Fruit fly (Drosophila melanogaster) whole organism, prepupa: ENCODE results near the gene CG31493.

ENCODE experiments used
- Blimp-1 ChIP-seq: fragments of 200-800 bp; sonication (Bioruptor generic); optimal IDR thresholded peaks from 3 replicates; lab custom pipeline; 2017; ENCODE audit warnings: missing biosample characterization, missing genetic modification characterization, mild to moderate bottlenecking, moderate library complexity, missing genetic modification reagents
- CG10669 ChIP-seq: fragments of 200-800 bp; sonication (Bioruptor generic); optimal IDR thresholded peaks from 3 replicates; lab custom pipeline; 2018; ENCODE audit warnings: missing biosample characterization, mild to moderate bottlenecking, missing genetic modification characterization, moderate library complexity
- CG11294 ChIP-seq: fragments of 200-800 bp; sonication (Bioruptor generic); IDR thresholded peaks from 2 replicates; pipeline ENCODE4 v1.3.6; 2022; ENCODE audit warnings: missing biosample characterization, missing genetic modification characterization
- CG15336 ChIP-seq: fragments of 200-800 bp; sonication (Bioruptor generic); IDR thresholded peaks from 2 replicates; pipeline ENCODE4 v1.3.6; 2022; ENCODE audit warnings: missing biosample characterization, missing genetic modification characterization
- CG1621 ChIP-seq: fragments of 200-800 bp; sonication (Bioruptor generic); optimal IDR thresholded peaks from 3 replicates; lab custom pipeline; 2018; ENCODE audit warnings: missing biosample characterization, mild to moderate bottlenecking, missing genetic modification characterization
- CG16779 ChIP-seq: fragments of 200-800 bp; sonication (Bioruptor generic); optimal IDR thresholded peaks from 3 replicates; lab custom pipeline; 2017; ENCODE audit warnings: missing biosample characterization, mild to moderate bottlenecking, missing genetic modification characterization
- CG3032 ChIP-seq: fragments of 200-800 bp; optimal IDR thresholded peaks from 2 replicates; lab custom pipeline; 2019; ENCODE audit warnings: missing biosample characterization, mild to moderate bottlenecking, missing genetic modification characterization, moderate library complexity
- CG32006 ChIP-seq: fragments of 200-800 bp; sonication (Bioruptor generic); optimal IDR thresholded peaks from 3 replicates; lab custom pipeline; 2017; ENCODE audit warnings: missing biosample characterization, mild to moderate bottlenecking, missing genetic modification characterization
- CG34406 ChIP-seq: fragments of 200-800 bp; sonication (Bioruptor generic); optimal IDR thresholded peaks from 3 replicates; lab custom pipeline; 2016; ENCODE audit warnings: missing biosample characterization, missing genetic modification characterization
- CG4318 ChIP-seq: fragments of 200-800 bp; sonication (Bioruptor generic); optimal IDR thresholded peaks from 3 replicates; lab custom pipeline; 2017; ENCODE audit warnings: missing biosample characterization, mild to moderate bottlenecking, missing genetic modification characterization
- CG6163 ChIP-seq: fragments of 200-800 bp; sonication (Bioruptor generic); IDR thresholded peaks from 3 replicates; pipeline ENCODE4 v1.3.6; 2022; ENCODE audit warnings: missing biosample characterization, missing genetic modification characterization
- CG6792 ChIP-seq: fragments of 200-800 bp; sonication (Bioruptor generic); optimal IDR thresholded peaks from 3 replicates; lab custom pipeline; 2016; ENCODE audit warnings: missing biosample characterization, missing genetic modification characterization
- CG6808 ChIP-seq: fragments of 200-800 bp; sonication (Bioruptor generic); optimal IDR thresholded peaks from 3 replicates; lab custom pipeline; 2017; ENCODE audit warnings: missing biosample characterization, missing genetic modification characterization, mild to moderate bottlenecking, moderate library complexity, missing genetic modification reagents
- CG6854 ChIP-seq: fragments of 200-800 bp; sonication (Bioruptor generic); optimal IDR thresholded peaks from 2 replicates; lab custom pipeline; 2017; ENCODE audit warnings: missing biosample characterization, mild to moderate bottlenecking, missing genetic modification characterization
- CG8119 ChIP-seq: fragments of 200-800 bp; sonication (Bioruptor generic); IDR thresholded peaks from 3 replicates; pipeline ENCODE4 v1.3.6; 2022; ENCODE audit warnings: missing biosample characterization, missing genetic modification characterization
- CG8632 ChIP-seq: fragments of 200-800 bp; sonication (Bioruptor generic); optimal IDR thresholded peaks from 3 replicates; lab custom pipeline; 2016; ENCODE audit warnings: missing biosample characterization, missing genetic modification characterization
- Eip75B ChIP-seq: fragments of 200-800 bp; sonication (Bioruptor generic); optimal IDR thresholded peaks from 3 replicates; lab custom pipeline; 2016; ENCODE audit warnings: missing biosample characterization, missing genetic modification characterization
- Eip93F ChIP-seq: fragments of 200-800 bp; sonication (Bioruptor generic); optimal IDR thresholded peaks from 2 replicates; lab custom pipeline; 2016; ENCODE audit warnings: missing biosample characterization, mild to moderate bottlenecking, missing genetic modification characterization
- Ets96B ChIP-seq: fragments of 200-800 bp; optimal IDR thresholded peaks from 2 replicates; lab custom pipeline; 2019; ENCODE audit warnings: missing biosample characterization, mild to moderate bottlenecking, missing genetic modification characterization, moderate library complexity
- Gug ChIP-seq: fragments of 200-800 bp; sonication (Bioruptor generic); IDR thresholded peaks from 2 replicates; pipeline ENCODE4 v1.3.6; 2022; ENCODE audit warnings: missing biosample characterization, missing genetic modification characterization
- Hr4 ChIP-seq: fragments of 200-800 bp; sonication (Bioruptor generic); optimal IDR thresholded peaks from 3 replicates; lab custom pipeline; 2016; ENCODE audit warnings: missing biosample characterization, missing genetic modification characterization
- Met ChIP-seq: fragments of 200-800 bp; sonication (Bioruptor generic); optimal IDR thresholded peaks from 3 replicates; lab custom pipeline; 2016; ENCODE audit warnings: missing biosample characterization, missing genetic modification characterization
- OdsH ChIP-seq: fragments of 200-800 bp; sonication (Bioruptor generic); optimal IDR thresholded peaks from 3 replicates; lab custom pipeline; 2016; ENCODE audit warnings: missing biosample characterization, missing genetic modification characterization
- Smox ChIP-seq: fragments of 200-800 bp; sonication (Bioruptor generic); optimal IDR thresholded peaks from 3 replicates; lab custom pipeline; 2016; ENCODE audit warnings: missing biosample characterization, missing genetic modification characterization
- Sox102F ChIP-seq: fragments of 200-800 bp; sonication (Bioruptor generic); optimal IDR thresholded peaks from 2 replicates; lab custom pipeline; 2016; ENCODE audit warnings: missing biosample characterization, mild to moderate bottlenecking, missing genetic modification characterization
- Sox14 ChIP-seq: fragments of 200-800 bp; sonication (Bioruptor generic); optimal IDR thresholded peaks from 3 replicates; lab custom pipeline; 2016; ENCODE audit warnings: missing biosample characterization, missing genetic modification characterization
- Sox15 ChIP-seq: fragments of 200-800 bp; sonication (Bioruptor generic); optimal IDR thresholded peaks from 3 replicates; lab custom pipeline; 2016; ENCODE audit warnings: missing biosample characterization, missing genetic modification characterization
- achi ChIP-seq: fragments of 200-800 bp; sonication (Bioruptor generic); optimal IDR thresholded peaks from 3 replicates; lab custom pipeline; 2016; ENCODE audit warnings: missing biosample characterization, missing genetic modification characterization
- acj6 ChIP-seq: fragments of 200-800 bp; sonication (Bioruptor generic); optimal IDR thresholded peaks from 3 replicates; lab custom pipeline; 2016; ENCODE audit warnings: missing biosample characterization, missing genetic modification characterization
- dsx ChIP-seq: fragments of 200-800 bp; optimal IDR thresholded peaks from 3 replicates; lab custom pipeline; 2019; ENCODE audit warnings: missing biosample characterization, mild to moderate bottlenecking, missing genetic modification characterization, moderate library complexity; ENCODE audit not compliant: poor library complexity, severe bottlenecking
- eg ChIP-seq: fragments of 200-800 bp; sonication (Bioruptor generic); IDR thresholded peaks from 3 replicates; pipeline ENCODE4 v1.3.6; 2022; ENCODE audit warnings: missing biosample characterization, missing genetic modification characterization
- fd59A ChIP-seq: fragments of 200-800 bp; sonication (Bioruptor generic); optimal IDR thresholded peaks from 2 replicates; lab custom pipeline; 2017; ENCODE audit warnings: missing biosample characterization, mild to moderate bottlenecking, missing genetic modification characterization, missing genetic modification reagents
- fd85E ChIP-seq: fragments of 200-800 bp; sonication (Bioruptor generic); optimal IDR thresholded peaks from 3 replicates; lab custom pipeline; 2016; ENCODE audit warnings: missing biosample characterization, missing genetic modification characterization
- fkh ChIP-seq: fragments of 200-800 bp; sonication (Bioruptor generic); optimal IDR thresholded peaks from 3 replicates; lab custom pipeline; 2017; ENCODE audit warnings: missing biosample characterization, mild to moderate bottlenecking, missing genetic modification characterization, moderate library complexity
- net ChIP-seq: fragments of 200-800 bp; sonication (Bioruptor generic); optimal IDR thresholded peaks from 3 replicates; lab custom pipeline; 2016; ENCODE audit warnings: missing biosample characterization, missing genetic modification characterization
- pdm3 ChIP-seq: fragments of 200-800 bp; sonication (Bioruptor generic); optimal IDR thresholded peaks from 3 replicates; lab custom pipeline; 2016; ENCODE audit warnings: missing biosample characterization, missing genetic modification characterization
- spab ChIP-seq: fragments of 200-800 bp; sonication (Bioruptor generic); optimal IDR thresholded peaks from 2 replicates; lab custom pipeline; 2017; ENCODE audit warnings: missing biosample characterization, mild to moderate bottlenecking, missing genetic modification characterization, missing genetic modification reagents
- svp ChIP-seq: fragments of 200-800 bp; sonication (Bioruptor generic); peaks from one replicate; lab custom pipeline; 2016; ENCODE audit warnings: missing biosample characterization, missing genetic modification characterization
- topi ChIP-seq: fragments of 200-800 bp; sonication (Bioruptor generic); optimal IDR thresholded peaks from 3 replicates; lab custom pipeline; 2016; ENCODE audit warnings: missing biosample characterization, missing genetic modification characterization

The CG31493 gene

dm6 chr3R:7081972-7082371, 49.4 kb upstream of the CG31493 start, which contains the start of gene Dpck (continued):
- TF ChIP-seq CG6808 (GFP tag; lab: Kevin White, UChicago) (peak; percentile 33), Eip93F (GFP tag; lab: Kevin White, UChicago) (no peak), eg (peak; percentile 63), CG32006 (peak; percentile 25), CG8632 (GFP tag; lab: Kevin White, UChicago) (no peak), CG8119 (GFP tag; lab: Robert Waterston, UW) (peak; percentile 63; the same call in 2 of the 3 replicates), Eip75B (GFP tag; lab: Kevin White, UChicago) (peak; percentile 42), Ets96B (peak; percentile 47), CG1621 (tag; lab: Kevin White, UChicago) (no peak), OdsH (GFP tag; lab: Kevin White, UChicago) (peak; percentile 29), CG6792 (GFP tag; lab: Kevin White, UChicago) (peak; percentile 27), CG6854 (no peak), topi (GFP tag; lab: Kevin White, UChicago) (peak; percentile 41), fd59A (GFP tag; lab: Kevin White, UChicago) (peak; percentile 15)
- TF ChIP-seq, all 60 proteins: peak for 38

DNA sequence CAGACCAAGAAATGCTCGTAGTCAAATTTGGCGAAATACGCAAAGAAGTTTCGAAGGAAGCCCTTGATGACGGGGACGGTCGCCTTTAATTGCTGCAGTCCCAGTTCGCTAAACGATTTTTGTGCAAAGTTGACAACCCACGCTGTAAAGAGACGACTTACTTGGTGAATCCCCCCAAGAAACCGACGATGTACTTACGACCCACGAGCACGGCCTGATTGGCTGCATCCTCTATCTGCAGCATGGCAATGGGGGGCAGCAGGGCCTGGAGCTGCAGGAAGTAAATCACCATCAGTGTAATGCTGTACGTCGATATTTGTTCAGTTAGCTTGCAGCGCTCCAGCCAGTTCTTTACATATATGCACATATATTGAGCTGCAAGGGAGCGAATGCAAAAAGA, 47.6 kb upstream of the CG31493 start:
- no peak for TF ChIP-seq CG10669 (GFP tag; lab: Kevin White, UChicago)
- TF ChIP-seq svp (GFP tag; lab: Kevin White, UChicago) = peak; percentile 88
- TF ChIP-seq, all 60 proteins: peak for 1

- TF ChIP-seq Sox14 (GFP tag; lab: Kevin White, UChicago) (peak; percentile 21), fd59A (GFP tag; lab: Kevin White, UChicago) (no peak)
Measured at dm6 chr3R:7085455-7085854, 45.9 kb upstream of the CG31493 start.

DNA sequence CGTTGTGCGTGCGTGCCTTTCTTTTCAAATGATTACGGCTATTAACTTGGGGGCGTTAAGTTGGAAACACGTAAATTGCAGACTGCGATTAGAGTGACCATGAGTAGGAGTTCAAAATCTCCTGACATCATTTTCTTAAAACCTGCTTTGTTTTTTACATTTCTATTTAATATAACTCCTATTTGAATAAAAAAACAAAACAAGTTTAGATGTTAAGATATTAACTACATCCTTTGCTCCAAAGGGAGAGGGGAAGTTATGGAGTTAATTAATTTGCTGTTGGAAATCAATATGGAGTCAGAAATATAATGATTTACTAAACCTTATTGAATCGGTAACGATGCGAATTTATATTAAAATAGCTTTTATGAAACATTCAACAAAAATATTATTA, 45.4 kb upstream of the CG31493 start, which contains the start of gene Tailor:
TSS of gene Tailor (minus strand) at position 101 of the 394 bp plus-strand sequence.
- TF ChIP-seq svp (GFP tag; lab: Kevin White, UChicago) (peak; percentile 42), Sox102F (no peak)

dm6 chr3R:7086377-7087200, 44.8 kb upstream of the CG31493 start, which contains the start of gene alphaTub84B:
TSS of gene alphaTub84B (plus strand) at chr3R:7086599.
- TF ChIP-seq Hr4 (GFP tag; lab: Kevin White, UChicago) = no peak
- TF ChIP-seq CG6808 (GFP tag; lab: Kevin White, UChicago) = peak; percentile 59
- TF ChIP-seq Sox102F = peak; percentile 76
- TF ChIP-seq Sox15 (GFP tag; lab: Kevin White, UChicago) = no peak
- TF ChIP-seq CG8632 (GFP tag; lab: Kevin White, UChicago) = no peak
- peak; percentile 24 for TF ChIP-seq CG16779 (tag; lab: Kevin White, UChicago)
- peak; percentile 15 for TF ChIP-seq CG6792 (GFP tag; lab: Kevin White, UChicago)
- TF ChIP-seq CG4318 (GFP tag; lab: Kevin White, UChicago) = no peak
- TF ChIP-seq OdsH (GFP tag; lab: Kevin White, UChicago) = peak; percentile 1
- no peak for TF ChIP-seq Gug (GFP tag; lab: Robert Waterston, UW)
- peak; percentile 21 for TF ChIP-seq Sox14 (GFP tag; lab: Kevin White, UChicago)
- TF ChIP-seq net (GFP tag; lab: Kevin White, UChicago) = peak; percentile 62
- peak; percentile 53 for TF ChIP-seq dsx (GFP tag; lab: Kevin White, UChicago)
- TF ChIP-seq achi = peak; percentile 3
- TF ChIP-seq fkh (GFP tag; lab: Kevin White, UChicago) = no peak
- no peak for TF ChIP-seq acj6 (GFP tag; lab: Kevin White, UChicago)
- TF ChIP-seq CG1621 (tag; lab: Kevin White, UChicago) = peak; percentile 54
- peak; percentile 38 for TF ChIP-seq spab
- TF ChIP-seq CG15336 (GFP tag; lab: Robert Waterston, UW) = peak; percentile 31; the same call in 1 of the 2 replicates
- TF ChIP-seq fd85E (GFP tag; lab: Kevin White, UChicago) = peak; percentile 5
- no peak for TF ChIP-seq CG3032 (tag; lab: Kevin White, UChicago)
- TF ChIP-seq CG6163 = peak; percentile 71; the same call in 2 of the 3 replicates
- no peak for TF ChIP-seq CG34406 (GFP tag; lab: Kevin White, UChicago)
- TF ChIP-seq CG10669 (GFP tag; lab: Kevin White, UChicago) = peak; percentile 38
- TF ChIP-seq fd59A (GFP tag; lab: Kevin White, UChicago) = peak; percentile 21
- peak; percentile 14 for TF ChIP-seq Smox (GFP tag; lab: Kevin White, UChicago)
- peak; percentile 8 for TF ChIP-seq Ets96B
- TF ChIP-seq CG11294 (GFP tag; lab: Robert Waterston, UW) = no peak
- peak; percentile 68 for TF ChIP-seq Met
- TF ChIP-seq pdm3 (GFP tag; lab: Kevin White, UChicago) = peak; percentile 46
- TF ChIP-seq Blimp-1 (GFP tag; lab: Kevin White, UChicago) = no peak
